Fruit fly (Drosophila melanogaster) whole organism, prepupa: ENCODE data around the gene frma.

Experiments
- Smox ChIP-seq: fragments of 200-800 bp; sonication (Bioruptor generic); optimal IDR thresholded peaks from 3 replicates; lab custom pipeline; 2016; ENCODE audit warnings: missing biosample characterization, missing genetic modification characterization
- eg ChIP-seq: fragments of 200-800 bp; sonication (Bioruptor generic); IDR thresholded peaks from 3 replicates; pipeline ENCODE4 v1.3.6; 2022; ENCODE audit warnings: missing biosample characterization, missing genetic modification characterization

frma gene

DNA sequence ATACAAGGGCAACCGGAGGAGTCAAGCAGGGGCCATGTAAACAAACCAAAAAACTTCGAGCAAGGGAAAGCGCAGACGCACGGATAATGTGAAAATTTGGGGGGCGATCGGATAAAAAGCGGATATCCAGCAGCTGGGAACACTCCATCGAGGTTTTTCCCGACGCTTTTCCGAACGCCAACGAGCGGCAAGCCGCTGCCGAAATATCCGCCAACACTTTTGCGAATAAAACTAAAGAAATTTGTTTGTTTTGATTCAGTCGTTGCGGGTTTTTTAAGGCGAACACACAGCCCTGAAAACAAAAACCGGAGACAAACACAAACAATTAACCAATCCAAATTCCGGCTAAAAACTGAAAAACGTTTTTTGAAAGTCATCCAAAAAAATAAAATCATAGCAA is 49.4 kb downstream of the frma start, which contains the start of gene SPR:
Gene SPR (plus strand): TSS at position 253 of the 400 bp plus-strand sequence.
- TF ChIP-seq eg = 0 out of 3 replicates have a peak, but pooled peaks have one; percentile 25
- no peak for TF ChIP-seq Smox (GFP tag; lab: Kevin White, UChicago)
- TF ChIP-seq, all 60 proteins: peak for 1
